Fruit fly (Drosophila melanogaster) whole organism, embryonic: ENCODE results near the gene CG10996.
A peak's percentile ranks its signal among the peaks of the same experiment; 100 is the strongest.

Experiments
- BEAF-32 ChIP-seq: fragments of 200-800 bp; sonication (Bioruptor generic); optimal IDR thresholded peaks from 3 replicates; lab custom pipeline; 2017; ENCODE audit warnings: missing biosample characterization, missing genetic modification characterization, mild to moderate bottlenecking, moderate library complexity, missing genetic modification reagents
- CG10543 ChIP-seq: fragments of 200-800 bp; sonication (Bioruptor generic); optimal IDR thresholded peaks from 3 replicates; lab custom pipeline; 2017; ENCODE audit warnings: missing biosample characterization, mild to moderate bottlenecking, missing genetic modification characterization, moderate library complexity
- CG14667 ChIP-seq: fragments of 200-800 bp; sonication (Bioruptor generic); IDR thresholded peaks from 2 replicates; pipeline ENCODE4 v1.3.6; 2022; ENCODE audit warnings: missing biosample characterization, missing genetic modification characterization
- CG15073 ChIP-seq: fragments of 200-800 bp; sonication (Bioruptor generic); optimal IDR thresholded peaks from 2 replicates; lab custom pipeline; 2016; ENCODE audit warnings: missing biosample characterization, missing genetic modification characterization
- CG1603 ChIP-seq: fragments of 200-800 bp; sonication (Bioruptor generic); optimal IDR thresholded peaks from 2 replicates; lab custom pipeline; 2019; ENCODE audit warnings: missing biosample characterization, mild to moderate bottlenecking, missing genetic modification characterization, moderate library complexity
- CG16863 ChIP-seq: fragments of 200-800 bp; sonication (Bioruptor generic); optimal IDR thresholded peaks from 3 replicates; lab custom pipeline; 2016; ENCODE audit warnings: missing biosample characterization, missing genetic modification characterization
- CG17328 ChIP-seq: fragments of 200-800 bp; sonication (Bioruptor generic); IDR thresholded peaks from 2 replicates; pipeline ENCODE4 v1.3.6; 2022; ENCODE audit warnings: missing biosample characterization, missing genetic modification characterization
- CG17385 ChIP-seq: fragments of 200-800 bp; sonication (Bioruptor generic); optimal IDR thresholded peaks from 3 replicates; lab custom pipeline; 2018; ENCODE audit warnings: missing biosample characterization, mild to moderate bottlenecking, missing genetic modification characterization
- CG1792 ChIP-seq: fragments of 200-800 bp; sonication (Bioruptor generic); optimal IDR thresholded peaks from 2 replicates; lab custom pipeline; 2016; ENCODE audit warnings: missing biosample characterization, missing genetic modification characterization
- CG2678 ChIP-seq: fragments of 200-800 bp; sonication (Bioruptor generic); optimal IDR thresholded peaks from 3 replicates; lab custom pipeline; 2019; ENCODE audit warnings: missing biosample characterization, mild to moderate bottlenecking, missing genetic modification characterization, moderate library complexity
- CG30431 ChIP-seq: fragments of 200-800 bp; sonication (Bioruptor generic); optimal IDR thresholded peaks from 2 replicates; lab custom pipeline; 2017; ENCODE audit warnings: missing biosample characterization, missing genetic modification characterization
- CG3163 ChIP-seq: fragments of 200-800 bp; sonication (Bioruptor generic); optimal IDR thresholded peaks from 3 replicates; lab custom pipeline; 2016; ENCODE audit warnings: missing biosample characterization, missing genetic modification characterization
- CG4617 ChIP-seq: fragments of 200-800 bp; sonication (Bioruptor generic); optimal IDR thresholded peaks from 3 replicates; lab custom pipeline; 2016; ENCODE audit warnings: missing biosample characterization, missing genetic modification characterization, borderline replicate concordance
- CG4730 ChIP-seq: fragments of 200-800 bp; sonication (Bioruptor generic); IDR thresholded peaks from 2 replicates; pipeline ENCODE4 v1.3.6; 2022; ENCODE audit warnings: missing biosample characterization, missing genetic modification characterization
- CG6272 ChIP-seq: fragments of 200-800 bp; sonication (Bioruptor generic); IDR thresholded peaks from 2 replicates; pipeline ENCODE4 v1.3.6; 2022; ENCODE audit warnings: missing biosample characterization, missing genetic modification characterization
- CG7745 ChIP-seq: fragments of 200-800 bp; sonication (Bioruptor generic); optimal IDR thresholded peaks from 2 replicates; lab custom pipeline; 2018; ENCODE audit warnings: missing biosample characterization, mild to moderate bottlenecking, missing genetic modification characterization, moderate library complexity
- CG8089 ChIP-seq: fragments of 200-800 bp; sonication (Bioruptor generic); optimal IDR thresholded peaks from 3 replicates; lab custom pipeline; 2016; ENCODE audit warnings: missing biosample characterization, missing genetic modification characterization
- CG8290 ChIP-seq, 3 experiments: fragments of 200-800 bp; sonication (Bioruptor generic); optimal IDR thresholded peaks; 2 replicates each; lab custom pipeline; 2016 to 2019; ENCODE audit warnings: missing biosample characterization in 3 of 3, missing genetic modification characterization in 3 of 3, mild to moderate bottlenecking in 2 of 3, moderate library complexity in 1 of 3
- CG8924 ChIP-seq: fragments of 200-800 bp; optimal IDR thresholded peaks from 3 replicates; lab custom pipeline; 2019; ENCODE audit warnings: missing biosample characterization, mild to moderate bottlenecking, missing genetic modification characterization, moderate library complexity
- CG9437 ChIP-seq: fragments of 200-800 bp; sonication (Bioruptor generic); optimal IDR thresholded peaks from 2 replicates; lab custom pipeline; 2018; ENCODE audit warnings: missing biosample characterization, mild to moderate bottlenecking, missing genetic modification characterization
- CoRest ChIP-seq: fragments of 200-800 bp; sonication (Bioruptor generic); optimal IDR thresholded peaks from 3 replicates; lab custom pipeline; 2018; ENCODE audit warnings: missing biosample characterization, mild to moderate bottlenecking, missing genetic modification characterization, moderate library complexity
- D ChIP-seq, 2 experiments: fragments of 200-800 bp in 1 of 2; fragments of >200 bp in 1 of 2; sonication (Bioruptor generic) in 1 of 2; optimal IDR thresholded peaks; 2 replicates in 1 of 2; 3 replicates in 1 of 2; lab custom pipeline; 2017; ENCODE audit warnings: mild to moderate bottlenecking in 1 of 2, missing biosample characterization in 1 of 2, missing genetic modification characterization in 1 of 2, missing genetic modification reagents in 1 of 2
- Dad ChIP-seq: fragments of 200-800 bp; sonication (Bioruptor generic); optimal IDR thresholded peaks from 3 replicates; lab custom pipeline; 2016; ENCODE audit warnings: missing biosample characterization, missing genetic modification characterization
- H15 ChIP-seq: fragments of 200-800 bp; sonication (Bioruptor generic); IDR thresholded peaks from 3 replicates; pipeline ENCODE4 v1.3.6; 2022; ENCODE audit warnings: missing biosample characterization, missing genetic modification characterization
- HmgZ ChIP-seq: fragments of 200-800 bp; sonication (Bioruptor generic); optimal IDR thresholded peaks from 2 replicates; lab custom pipeline; 2018; ENCODE audit warnings: missing biosample characterization, mild to moderate bottlenecking, missing genetic modification characterization
- Mes4 ChIP-seq: fragments of 200-800 bp; sonication (Bioruptor generic); optimal IDR thresholded peaks from 2 replicates; lab custom pipeline; 2016; ENCODE audit warnings: missing biosample characterization, missing genetic modification characterization
- Xbp1 ChIP-seq: fragments of 200-800 bp; sonication (Bioruptor generic); optimal IDR thresholded peaks from 3 replicates; lab custom pipeline; 2016; ENCODE audit warnings: missing biosample characterization, mild to moderate bottlenecking, missing genetic modification characterization
- ab ChIP-seq: fragments of 200-800 bp; sonication (Bioruptor generic); optimal IDR thresholded peaks from 2 replicates; lab custom pipeline; 2016; ENCODE audit warnings: missing biosample characterization, missing genetic modification characterization
- ato ChIP-seq: fragments of 200-800 bp; sonication (Bioruptor generic); IDR thresholded peaks from 2 replicates; pipeline ENCODE4 v1.3.6; 2022; ENCODE audit warnings: missing biosample characterization, missing genetic modification characterization; ENCODE audit not compliant: partially characterized antibody
- chinmo ChIP-seq: fragments of 200-800 bp; sonication (Bioruptor generic); IDR thresholded peaks from 4 replicates; pipeline ENCODE4 v1.3.6; 2022; ENCODE audit warnings: missing biosample characterization, missing genetic modification characterization; ENCODE audit not compliant: partially characterized antibody
- crc ChIP-seq: fragments of 200-800 bp; sonication (Bioruptor generic); optimal IDR thresholded peaks from 2 replicates; lab custom pipeline; 2016; ENCODE audit warnings: missing biosample characterization, missing genetic modification characterization
- croc ChIP-seq: fragments of 200-800 bp; sonication (Bioruptor generic); conservative IDR thresholded peaks from 3 replicates; pipeline ENCODE4 v1.3.6; 2022; ENCODE audit warnings: missing biosample characterization, missing genetic modification characterization
- dan ChIP-seq: fragments of 200-800 bp; sonication (Bioruptor generic); IDR thresholded peaks from 2 replicates; pipeline ENCODE4 v1.3.6; 2022; ENCODE audit warnings: missing biosample characterization, missing genetic modification characterization
- disco-r ChIP-seq: fragments of 200-800 bp; sonication (Bioruptor generic); optimal IDR thresholded peaks from 2 replicates; lab custom pipeline; 2016; ENCODE audit warnings: missing biosample characterization, missing genetic modification characterization
- ewg ChIP-seq: fragments of 200-800 bp; sonication (Bioruptor generic); optimal IDR thresholded peaks from 3 replicates; lab custom pipeline; 2017; ENCODE audit warnings: mild to moderate bottlenecking, missing biosample characterization, missing genetic modification reagents, missing genetic modification characterization
- fd102C ChIP-seq: fragments of 200-800 bp; sonication (Bioruptor generic); optimal IDR thresholded peaks from 2 replicates; lab custom pipeline; 2018; ENCODE audit warnings: missing biosample characterization, mild to moderate bottlenecking, missing genetic modification characterization, moderate library complexity
- gcm2 ChIP-seq: fragments of 200-800 bp; sonication (Bioruptor generic); optimal IDR thresholded peaks from 2 replicates; lab custom pipeline; 2016; ENCODE audit warnings: missing biosample characterization, missing genetic modification characterization
- kni ChIP-seq: fragments of 200-800 bp; sonication (Bioruptor generic); optimal IDR thresholded peaks from 3 replicates; lab custom pipeline; 2017; ENCODE audit warnings: mild to moderate bottlenecking, missing biosample characterization, missing genetic modification reagents, missing genetic modification characterization
- nau ChIP-seq: fragments of 200-800 bp; sonication (Bioruptor generic); optimal IDR thresholded peaks from 3 replicates; lab custom pipeline; 2017; ENCODE audit warnings: missing biosample characterization, mild to moderate bottlenecking, missing genetic modification characterization, missing genetic modification reagents
- otp ChIP-seq: fragments of 200-800 bp; sonication (Bioruptor generic); IDR thresholded peaks from 3 replicates; pipeline ENCODE4, ENCODE4 v1.3.6; 2022; ENCODE audit warnings: missing biosample characterization, missing genetic modification characterization
- repo ChIP-seq: fragments of 200-800 bp; sonication (Bioruptor generic); optimal IDR thresholded peaks from 2 replicates; lab custom pipeline; 2016; ENCODE audit warnings: missing biosample characterization, missing genetic modification characterization
- salm ChIP-seq: fragments of 200-800 bp; sonication (Bioruptor generic); optimal IDR thresholded peaks from 2 replicates; lab custom pipeline; 2018; ENCODE audit warnings: missing biosample characterization, mild to moderate bottlenecking, missing genetic modification characterization
- so ChIP-seq: fragments of 200-800 bp; sonication (Bioruptor generic); IDR thresholded peaks from 3 replicates; pipeline ENCODE4 v1.3.6; 2022; ENCODE audit warnings: missing biosample characterization, missing genetic modification characterization
- ssp ChIP-seq: fragments of 200-800 bp; sonication (Bioruptor generic); IDR thresholded peaks from 2 replicates; pipeline ENCODE4 v1.3.6; 2022; ENCODE audit warnings: missing biosample characterization, missing genetic modification characterization
- trem ChIP-seq: fragments of 200-800 bp; optimal IDR thresholded peaks from 3 replicates; lab custom pipeline; 2019; ENCODE audit warnings: missing biosample characterization, mild to moderate bottlenecking, missing genetic modification characterization, moderate library complexity
- ttk ChIP-seq: fragments of 200-800 bp; sonication (Bioruptor generic); IDR thresholded peaks from 2 replicates; pipeline ENCODE4 v2.1.2; 2022; ENCODE audit warnings: missing biosample characterization, missing genetic modification characterization
- wek ChIP-seq: fragments of 200-800 bp; sonication (Bioruptor generic); optimal IDR thresholded peaks from 3 replicates; lab custom pipeline; 2018; ENCODE audit warnings: missing biosample characterization, mild to moderate bottlenecking, missing genetic modification characterization, moderate library complexity
- wor ChIP-seq: fragments of 200-800 bp; sonication (Bioruptor generic); IDR thresholded peaks from 2 replicates; pipeline ENCODE4 v1.3.6; 2022; ENCODE audit warnings: missing biosample characterization, missing genetic modification characterization
- zfh1 ChIP-seq: fragments of 200-800 bp; sonication (Bioruptor generic); IDR thresholded peaks from 3 replicates; pipeline ENCODE4 v1.3.6; 2022; ENCODE audit warnings: missing biosample characterization, missing genetic modification characterization

CG10996 gene

DNA sequence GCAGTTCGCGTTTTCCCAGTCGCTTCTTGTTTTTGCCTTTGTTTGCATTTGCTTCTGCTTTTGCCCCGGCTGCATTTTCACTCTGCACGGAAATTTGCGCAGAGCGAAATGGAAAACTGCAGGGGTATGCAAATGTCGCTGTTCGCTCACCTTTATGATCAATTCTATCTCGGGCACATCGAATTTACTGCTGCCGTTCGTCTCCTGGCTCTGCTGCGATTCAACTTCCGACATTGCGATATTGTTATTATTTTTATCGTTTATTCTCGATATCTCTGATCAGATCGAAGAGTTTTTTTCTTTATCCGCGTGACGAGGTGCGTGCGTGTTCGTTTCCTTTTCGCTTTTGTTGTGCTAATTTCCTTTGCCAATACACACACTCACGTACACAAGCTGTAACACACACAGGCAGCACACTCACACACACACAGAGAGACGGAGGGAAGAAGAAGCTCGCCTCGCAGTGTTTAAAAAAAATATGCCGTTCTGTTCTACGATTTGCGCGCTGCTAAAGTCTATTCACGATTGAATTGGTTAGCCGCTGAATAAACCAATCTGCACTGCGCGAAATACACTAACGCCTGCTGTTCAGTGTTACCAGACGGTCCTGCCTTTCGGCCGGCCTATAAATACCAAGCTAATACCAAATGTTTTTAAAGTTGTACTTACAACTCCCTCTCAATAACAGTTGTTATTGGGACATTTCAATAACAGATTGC is 24.5 kb upstream of the CG10996 start, which contains the start of gene Clic (continued):
- TF ChIP-seq chinmo (GFP tag; lab: Robert Waterston, UW) (0 out of 4 replicates have a peak, but pooled peaks have one; percentile 2), CoRest (no peak), CG1792 (no peak), CG8089 (no peak), otp (no peak), crc (GFP tag; lab: Kevin White, UChicago) (no peak), CG15073 (GFP tag; lab: Kevin White, UChicago) (no peak), Mes4 (no peak), so (GFP tag; lab: Robert Waterston, UW) (0 out of 3 replicates have a peak, but pooled peaks have one; percentile 8), CG9437 (GFP tag; lab: Kevin White, UChicago) (no peak), trem (no peak), kni (GFP tag; lab: Kevin White, UChicago) (no peak), ssp (GFP tag; lab: Robert Waterston, UW) (no peak), ato (GFP tag; lab: Robert Waterston, UW) (peak; percentile 35; the same call in 1 of the 2 replicates), nau (GFP tag; lab: Kevin White, UChicago) (no peak), croc (GFP tag; lab: Robert Waterston, UW) (no peak), CG30431 (GFP tag; lab: Kevin White, UChicago) (no peak), ttk (GFP tag; lab: Robert Waterston, UW) (no peak), HmgZ (peak; percentile 40), BEAF-32 (GFP tag; lab: Kevin White, UChicago) (peak; percentile 33), CG2678 (tag; lab: Kevin White, UChicago) (no peak), salm (tag; lab: Kevin White, UChicago) (no peak), D (optimal IDR thresholded peaks at IDR 0.05; lab: Kevin White, UChicago) (no peak), D (GFP tag; optimal IDR thresholded peaks at IDR 0.05; lab: Kevin White, UChicago) (no peak), ewg (GFP tag; lab: Kevin White, UChicago) (no peak), CG8924 (tag; lab: Kevin White, UChicago) (peak; percentile 30), CG17328 (GFP tag; lab: Robert Waterston, UW) (no peak), wor (no peak), H15 (GFP tag; lab: Robert Waterston, UW) (no peak), CG3163 (no peak), CG14667 (GFP tag; lab: Robert Waterston, UW) (no peak), wek (GFP tag; lab: Kevin White, UChicago) (peak; percentile 21), CG7745 (tag; lab: Kevin White, UChicago) (no peak), Dad (no peak), CG8290 (GFP tag; optimal IDR thresholded peaks at IDR 0.05; lab: Kevin White, UChicago) (no peak), CG8290 (tag; optimal IDR thresholded peaks at IDR 0.05; lab: Kevin White, UChicago) (peak in 1 of 2 experiments; percentile 77), disco-r (GFP tag; lab: Kevin White, UChicago) (no peak), dan (no peak), CG1603 (tag; lab: Kevin White, UChicago) (no peak), zfh1 (GFP tag; lab: Robert Waterston, UW) (no peak), CG4730 (GFP tag; lab: Robert Waterston, UW) (no peak), fd102C (no peak), CG4617 (GFP tag; lab: Kevin White, UChicago) (peak; percentile 5), gcm2 (GFP tag; lab: Kevin White, UChicago) (no peak), CG17385 (GFP tag; lab: Kevin White, UChicago) (peak; percentile 95), repo (peak; percentile 12), CG10543 (peak; percentile 50), CG6272 (GFP tag; lab: Robert Waterston, UW) (no peak), Xbp1 (GFP tag; lab: Kevin White, UChicago) (no peak), CG16863 (GFP tag; lab: Kevin White, UChicago) (no peak), ab (GFP tag; lab: Kevin White, UChicago) (no peak)
